Fruit fly (Drosophila melanogaster) whole organism, embryonic: ENCODE results near the gene msb1l.

Source experiments
- Abd-B ChIP-seq: fragments of 200-800 bp; sonication (Bioruptor generic); optimal IDR thresholded peaks from 2 replicates; lab custom pipeline; 2018; ENCODE audit warnings: missing biosample characterization, mild to moderate bottlenecking, missing genetic modification characterization, moderate library complexity
- Antp ChIP-seq: fragments of 200-800 bp; sonication (Bioruptor generic); optimal IDR thresholded peaks from 3 replicates; lab custom pipeline; 2016; ENCODE audit warnings: missing biosample characterization, missing genetic modification characterization
- CG10267 ChIP-seq: fragments of 200-800 bp; sonication (Bioruptor generic); optimal IDR thresholded peaks from 2 replicates; lab custom pipeline; 2018; ENCODE audit warnings: missing biosample characterization, mild to moderate bottlenecking, missing genetic modification characterization, moderate library complexity
- CG10654 ChIP-seq: fragments of 200-800 bp; sonication (Bioruptor generic); optimal IDR thresholded peaks from 2 replicates; lab custom pipeline; 2016; ENCODE audit warnings: missing biosample characterization, missing genetic modification characterization
- CG11456 ChIP-seq: fragments of 200-800 bp; sonication (Bioruptor generic); IDR thresholded peaks from 3 replicates; pipeline ENCODE4 v1.3.6; 2022; ENCODE audit warnings: missing biosample characterization, missing genetic modification characterization
- CG12104 ChIP-seq: fragments of 200-800 bp; sonication (Bioruptor generic); optimal IDR thresholded peaks from 3 replicates; lab custom pipeline; 2016; ENCODE audit warnings: missing biosample characterization, missing genetic modification characterization
- CG13123 ChIP-seq: fragments of 200-800 bp; sonication (Bioruptor generic); optimal IDR thresholded peaks from 2 replicates; lab custom pipeline; 2016; ENCODE audit warnings: missing biosample characterization, missing genetic modification characterization
- CG14441 ChIP-seq: fragments of 200-800 bp; sonication (Bioruptor generic); IDR thresholded peaks from 2 replicates; pipeline ENCODE4 v1.3.6; 2022; ENCODE audit warnings: missing biosample characterization, missing genetic modification characterization
- CG14710 ChIP-seq: fragments of 200-800 bp; sonication (Bioruptor generic); optimal IDR thresholded peaks from 3 replicates; lab custom pipeline; 2019; ENCODE audit warnings: missing biosample characterization, mild to moderate bottlenecking, missing genetic modification characterization, moderate library complexity
- CG17359 ChIP-seq: fragments of 200-800 bp; sonication (Bioruptor generic); optimal IDR thresholded peaks from 3 replicates; lab custom pipeline; 2018; ENCODE audit warnings: missing biosample characterization, mild to moderate bottlenecking, missing genetic modification characterization, moderate library complexity
- CG18262 ChIP-seq: fragments of 200-800 bp; optimal IDR thresholded peaks from 3 replicates; lab custom pipeline; 2019; ENCODE audit warnings: missing biosample characterization, mild to moderate bottlenecking, missing genetic modification characterization, moderate library complexity
- CG18619 ChIP-seq: fragments of 200-800 bp; sonication (Bioruptor generic); optimal IDR thresholded peaks from 3 replicates; lab custom pipeline; 2017; ENCODE audit warnings: missing biosample characterization, mild to moderate bottlenecking, missing genetic modification characterization
- CG3281 ChIP-seq: fragments of 200-800 bp; sonication (Bioruptor generic); optimal IDR thresholded peaks from 3 replicates; lab custom pipeline; 2017; ENCODE audit warnings: missing biosample characterization, mild to moderate bottlenecking, missing genetic modification characterization
- CG4360 ChIP-seq: fragments of 200-800 bp; sonication (Bioruptor generic); IDR thresholded peaks from 2 replicates; pipeline ENCODE4 v1.3.6; 2022; ENCODE audit warnings: missing biosample characterization, missing genetic modification characterization
- CG6791 ChIP-seq: fragments of 200-800 bp; sonication (Bioruptor generic); IDR thresholded peaks from 3 replicates; pipeline ENCODE4 v1.3.6; 2022; ENCODE audit warnings: missing biosample characterization, missing genetic modification characterization; ENCODE audit not compliant: partially characterized antibody
- CG7745 ChIP-seq: fragments of 200-800 bp; sonication (Bioruptor generic); optimal IDR thresholded peaks from 2 replicates; lab custom pipeline; 2018; ENCODE audit warnings: missing biosample characterization, mild to moderate bottlenecking, missing genetic modification characterization, moderate library complexity
- CG7786 ChIP-seq: fragments of 200-800 bp; sonication (Bioruptor generic); optimal IDR thresholded peaks from 2 replicates; lab custom pipeline; 2016; ENCODE audit warnings: missing biosample characterization, missing genetic modification characterization
- CG9215 ChIP-seq: fragments of 200-800 bp; sonication (Bioruptor generic); IDR thresholded peaks from 2 replicates; pipeline ENCODE4 v1.3.6; 2022; ENCODE audit warnings: missing biosample characterization, missing genetic modification characterization
- CG9437 ChIP-seq: fragments of 200-800 bp; sonication (Bioruptor generic); optimal IDR thresholded peaks from 2 replicates; lab custom pipeline; 2018; ENCODE audit warnings: missing biosample characterization, mild to moderate bottlenecking, missing genetic modification characterization
- CG9932 ChIP-seq: fragments of 200-800 bp; sonication (Bioruptor generic); IDR thresholded peaks from 2 replicates; pipeline ENCODE4 v1.3.6; 2022; ENCODE audit warnings: missing biosample characterization, missing genetic modification characterization
- Dad ChIP-seq: fragments of 200-800 bp; sonication (Bioruptor generic); optimal IDR thresholded peaks from 3 replicates; lab custom pipeline; 2016; ENCODE audit warnings: missing biosample characterization, missing genetic modification characterization
- Ets97D ChIP-seq: fragments of 200-800 bp; sonication (Bioruptor generic); optimal IDR thresholded peaks from 3 replicates; lab custom pipeline; 2016; ENCODE audit warnings: missing biosample characterization, missing genetic modification characterization
- HmgD ChIP-seq: fragments of 200-800 bp; sonication (Bioruptor generic); optimal IDR thresholded peaks from 3 replicates; lab custom pipeline; 2016; ENCODE audit warnings: missing biosample characterization, missing genetic modification characterization
- NC2α ChIP-seq: fragments of 200-800 bp; sonication (Bioruptor generic); optimal IDR thresholded peaks from 2 replicates; lab custom pipeline; 2016; ENCODE audit warnings: missing biosample characterization, missing genetic modification characterization
- Opbp ChIP-seq: fragments of 200-800 bp; sonication (Bioruptor generic); IDR thresholded peaks from 3 replicates; pipeline ENCODE4 v1.3.6; 2022; ENCODE audit warnings: missing biosample characterization, missing genetic modification characterization; ENCODE audit not compliant: partially characterized antibody
- Rfx ChIP-seq: fragments of 200-800 bp; sonication (Bioruptor generic); IDR thresholded peaks from 2 replicates; pipeline ENCODE4 v1.3.6; 2022; ENCODE audit warnings: missing biosample characterization, missing genetic modification characterization
- Ssrp ChIP-seq: fragments of 200-800 bp; sonication (Bioruptor generic); optimal IDR thresholded peaks from 2 replicates; lab custom pipeline; 2018; ENCODE audit warnings: missing biosample characterization, mild to moderate bottlenecking, missing genetic modification characterization, moderate library complexity
- Stat92E ChIP-seq, 3 experiments: fragments of >200 bp in 2 of 3; fragments of 200-800 bp in 1 of 3; sonication (Bioruptor generic) in 1 of 3; optimal IDR thresholded peaks; 2 replicates each; lab custom pipeline; 2017 to 2019; ENCODE audit warnings: missing biosample characterization in 3 of 3, missing genetic modification characterization in 3 of 3, mild to moderate bottlenecking in 1 of 3, moderate library complexity in 1 of 3
- Usf ChIP-seq: fragments of 200-800 bp; sonication (Bioruptor generic); optimal IDR thresholded peaks from 2 replicates; lab custom pipeline; 2017; ENCODE audit warnings: missing genotype, missing biosample characterization, missing genetic modification characterization
- bbx ChIP-seq: fragments of 200-800 bp; sonication (Bioruptor generic); IDR thresholded peaks from 2 replicates; pipeline ENCODE4 v1.3.6; 2022; ENCODE audit warnings: missing biosample characterization, missing genetic modification characterization; ENCODE audit not compliant: partially characterized antibody
- chif ChIP-seq, 2 experiments: fragments of 200-800 bp; sonication (Bioruptor generic); optimal IDR thresholded peaks; 3 replicates each; lab custom pipeline; 2016; ENCODE audit warnings: missing biosample characterization in 2 of 2, missing genetic modification characterization in 2 of 2
- chinmo ChIP-seq: fragments of 200-800 bp; sonication (Bioruptor generic); IDR thresholded peaks from 4 replicates; pipeline ENCODE4 v1.3.6; 2022; ENCODE audit warnings: missing biosample characterization, missing genetic modification characterization; ENCODE audit not compliant: partially characterized antibody
- danr ChIP-seq: fragments of 200-800 bp; sonication (Bioruptor generic); IDR thresholded peaks from 2 replicates; pipeline ENCODE4 v1.3.6; 2022; ENCODE audit warnings: missing biosample characterization, missing genetic modification characterization
- dpn ChIP-seq, 2 experiments: fragments of 200-800 bp; sonication (Bioruptor generic); optimal IDR thresholded peaks; 3 replicates each; lab custom pipeline; 2016; ENCODE audit warnings: missing biosample characterization in 2 of 2, missing genetic modification characterization in 2 of 2
- dysf ChIP-seq: fragments of 200-800 bp; sonication (Bioruptor generic); IDR thresholded peaks from 3 replicates; pipeline ENCODE4 v1.3.6; 2022; ENCODE audit warnings: missing biosample characterization, missing genetic modification characterization
- knrl ChIP-seq: fragments of 200-800 bp; sonication (Bioruptor generic); IDR thresholded peaks from 3 replicates; pipeline ENCODE4 v1.3.6; 2022; ENCODE audit warnings: missing biosample characterization, missing genetic modification characterization; ENCODE audit not compliant: partially characterized antibody
- lab ChIP-seq: fragments of 200-800 bp; sonication (Bioruptor generic); optimal IDR thresholded peaks from 3 replicates; lab custom pipeline; 2017; ENCODE audit warnings: missing biosample characterization, missing genetic modification characterization, mild to moderate bottlenecking, moderate library complexity, missing genetic modification reagents
- otp ChIP-seq: fragments of 200-800 bp; sonication (Bioruptor generic); IDR thresholded peaks from 3 replicates; pipeline ENCODE4, ENCODE4 v1.3.6; 2022; ENCODE audit warnings: missing biosample characterization, missing genetic modification characterization
- p53 ChIP-seq: fragments of 200-800 bp; sonication (Bioruptor generic); optimal IDR thresholded peaks from 2 replicates; lab custom pipeline; 2016; ENCODE audit warnings: missing biosample characterization, missing genetic modification characterization
- ro ChIP-seq: fragments of 200-800 bp; sonication (Bioruptor generic); IDR thresholded peaks from 2 replicates; pipeline ENCODE4 v1.3.6; 2022; ENCODE audit warnings: missing biosample characterization, missing genetic modification characterization
- sens ChIP-seq: fragments of 200-800 bp; sonication (Bioruptor generic); peaks from one replicate; lab custom pipeline; 2016; ENCODE audit warnings: missing biosample characterization, missing genetic modification characterization
- sens-2 ChIP-seq: fragments of 200-800 bp; sonication (Bioruptor generic); IDR thresholded peaks from 2 replicates; pipeline ENCODE4 v1.3.6; 2022; ENCODE audit warnings: missing biosample characterization, missing genetic modification characterization
- sisA ChIP-seq: fragments of 200-800 bp; sonication (Bioruptor generic); IDR thresholded peaks from 2 replicates; pipeline ENCODE4 v1.3.6; 2022; ENCODE audit warnings: missing biosample characterization, missing genetic modification characterization
- slbo ChIP-seq: fragments of 200-800 bp; sonication (Bioruptor generic); IDR thresholded peaks from 2 replicates; pipeline ENCODE4 v1.3.6; 2022; ENCODE audit warnings: missing biosample characterization, missing genetic modification characterization
- slou ChIP-seq: fragments of 200-800 bp; sonication (Bioruptor generic); optimal IDR thresholded peaks from 3 replicates; lab custom pipeline; 2016; ENCODE audit warnings: missing biosample characterization, missing genetic modification characterization
- sna ChIP-seq: fragments of 200-800 bp; sonication (Bioruptor generic); IDR thresholded peaks from 2 replicates; pipeline ENCODE4 v1.3.6; 2022; ENCODE audit warnings: missing biosample characterization, missing genetic modification characterization; ENCODE audit not compliant: partially characterized antibody
- tin ChIP-seq: fragments of 200-800 bp; sonication (Bioruptor generic); optimal IDR thresholded peaks from 3 replicates; lab custom pipeline; 2016; ENCODE audit warnings: missing biosample characterization, missing genetic modification characterization
- tll ChIP-seq, 2 experiments: fragments of 200-800 bp in 1 of 2; fragments of >200 bp in 1 of 2; sonication (Bioruptor generic) in 1 of 2; optimal IDR thresholded peaks; 2 replicates each; lab custom pipeline; 2017 to 2019; ENCODE audit warnings: missing biosample characterization in 2 of 2, missing genetic modification characterization in 2 of 2, mild to moderate bottlenecking in 1 of 2, moderate library complexity in 1 of 2
- twi ChIP-seq: fragments of 200-800 bp; optimal IDR thresholded peaks from 2 replicates; lab custom pipeline; 2019; ENCODE audit warnings: missing biosample characterization, mild to moderate bottlenecking, missing genetic modification characterization, moderate library complexity

Gene msb1l

dm6 chr2L:19577187-19577765 is at the start of gene msb1l, which contains the start of gene spi (continued):
- peak; percentile 49; the same call in 1 of the 2 replicates for TF ChIP-seq sisA (GFP tag; lab: Robert Waterston, UW)
- TF ChIP-seq Ets97D (GFP tag; lab: Kevin White, UChicago): peak; percentile 21
- TF ChIP-seq Antp (GFP tag; lab: Kevin White, UChicago): no peak
- TF ChIP-seq CG10654 (GFP tag; lab: Kevin White, UChicago): peak; percentile 50
- TF ChIP-seq CG9437 (GFP tag; lab: Kevin White, UChicago): peak; percentile 41
- TF ChIP-seq chinmo (GFP tag; lab: Robert Waterston, UW): no peak
- TF ChIP-seq CG4360 (GFP tag; lab: Robert Waterston, UW): no peak
- TF ChIP-seq Usf (GFP tag; lab: Kevin White, UChicago): peak; percentile 27
- TF ChIP-seq Dad: no peak
- peak; percentile 71 for TF ChIP-seq CG12104 (GFP tag; lab: Kevin White, UChicago)
- 0 out of 2 replicates have a peak, but pooled peaks have one; percentile 25 for TF ChIP-seq sna (GFP tag; lab: Robert Waterston, UW)
- peak; percentile 82 for TF ChIP-seq sens (GFP tag; lab: Kevin White, UChicago)
- no peak for TF ChIP-seq ro (GFP tag; lab: Robert Waterston, UW)
- no peak for TF ChIP-seq Stat92E (GFP tag; optimal IDR thresholded peaks at IDR 0.05; lab: Kevin White, UChicago)
- peak; percentile 63 for TF ChIP-seq tin (GFP tag; lab: Kevin White, UChicago)
- TF ChIP-seq danr: 0 out of 2 replicates have a peak, but pooled peaks have one; percentile 31
- TF ChIP-seq CG10267 (tag; lab: Kevin White, UChicago): peak; percentile 96
- peak in 1 of 2 experiments; percentile 17 for TF ChIP-seq chif (GFP tag; optimal IDR thresholded peaks at IDR 0.05; lab: Kevin White, UChicago)
- TF ChIP-seq sens-2 (GFP tag; lab: Robert Waterston, UW): no peak
- peak; percentile 71 for TF ChIP-seq CG18262 (tag; lab: Kevin White, UChicago)
- peak; percentile 56; the same call in 2 of the 3 replicates for TF ChIP-seq Opbp (GFP tag; lab: Robert Waterston, UW)
- peak; percentile 10; the same call in 1 of the 2 replicates for TF ChIP-seq bbx (GFP tag; lab: Robert Waterston, UW)
- TF ChIP-seq CG7786 (GFP tag; lab: Kevin White, UChicago): no peak
- TF ChIP-seq CG14710: peak; percentile 86
- TF ChIP-seq dysf (GFP tag; lab: Robert Waterston, UW): no peak; the same call in 2 of the 3 replicates
- peak; percentile 38 for TF ChIP-seq CG13123
- TF ChIP-seq HmgD (GFP tag; lab: Kevin White, UChicago): no peak
- TF ChIP-seq lab (GFP tag; lab: Kevin White, UChicago): peak; percentile 55
- TF ChIP-seq NC2α (GFP tag; lab: Kevin White, UChicago): no peak
- TF ChIP-seq Ssrp (tag; lab: Kevin White, UChicago): peak; percentile 45
- peak; percentile 7 for TF ChIP-seq CG17359 (tag; lab: Kevin White, UChicago)
- 0 out of 3 replicates have a peak, but pooled peaks have one; percentile 5 for TF ChIP-seq otp (GFP tag; lab: Robert Waterston, UW)
- peak; percentile 38 for TF ChIP-seq CG3281
- TF ChIP-seq tll (GFP tag; optimal IDR thresholded peaks at IDR 0.05; lab: Kevin White, UChicago): peak in 1 of 2 experiments; percentile 8
- peak; percentile 80 for TF ChIP-seq Abd-B
- TF ChIP-seq Rfx: peak; percentile 64
- TF ChIP-seq CG11456 (GFP tag; lab: Robert Waterston, UW): no peak
- TF ChIP-seq CG7745: no peak
- peak; percentile 57; the same call in 1 of the 3 replicates for TF ChIP-seq CG6791 (GFP tag; lab: Robert Waterston, UW)
- TF ChIP-seq twi: peak; percentile 21
- TF ChIP-seq CG9215 (GFP tag; lab: Robert Waterston, UW): peak; percentile 57; the same call in 1 of the 2 replicates
- peak; percentile 52 for TF ChIP-seq CG18619 (GFP tag; lab: Kevin White, UChicago)
- TF ChIP-seq slbo (GFP tag; lab: Robert Waterston, UW): peak; percentile 77
- TF ChIP-seq dpn (GFP tag; optimal IDR thresholded peaks at IDR 0.05; lab: Kevin White, UChicago): peak; percentile 24 to 63
- TF ChIP-seq knrl (GFP tag; lab: Robert Waterston, UW): peak; percentile 70
- TF ChIP-seq CG14441 (GFP tag; lab: Robert Waterston, UW): peak; percentile 18; the same call in 1 of the 2 replicates
- TF ChIP-seq slou (GFP tag; lab: Kevin White, UChicago): peak; percentile 45
- peak; percentile 81 for TF ChIP-seq CG9932
- TF ChIP-seq p53: no peak
